Worm (Caenorhabditis elegans) whole organism, L3 larva: Measurements from ENCODE around the gene Y49F6B.20.

Source experiments
- ZK546.5 ChIP-seq: sonication (generic microtip); optimal IDR thresholded peaks from 2 replicates; lab custom pipeline; 2017; ENCODE audit warnings: missing biosample characterization, missing genetic modification characterization
- aly-2 ChIP-seq: fragments of 150-350 bp; optimal IDR thresholded peaks from 2 replicates; lab custom pipeline; 2014; ENCODE audit warnings: missing biosample characterization, missing genetic modification characterization
- ceh-16 ChIP-seq: sonication (generic microtip); optimal IDR thresholded peaks from 2 replicates; lab custom pipeline; 2017; ENCODE audit warnings: missing biosample characterization, missing genetic modification characterization
- ceh-28 ChIP-seq: fragments of 150-350 bp; optimal IDR thresholded peaks from 2 replicates; lab custom pipeline; 2014; ENCODE audit warnings: missing biosample characterization, missing genetic modification reagents, missing genetic modification characterization
- ceh-82 ChIP-seq: fragments of 150-350 bp; optimal IDR thresholded peaks from 2 replicates; lab custom pipeline; 2014; ENCODE audit warnings: missing biosample characterization, missing genetic modification characterization
- ceh-9 ChIP-seq: sonication (generic microtip); optimal IDR thresholded peaks from 2 replicates; lab custom pipeline; 2018; ENCODE audit warnings: missing biosample characterization, missing genetic modification characterization
- daf-12 ChIP-seq: fragments of 150-350 bp; optimal IDR thresholded peaks from 2 replicates; lab custom pipeline; 2014; ENCODE audit warnings: missing biosample characterization, missing genetic modification reagents, missing genetic modification characterization
- egl-27 ChIP-seq: sonication (generic microtip); optimal IDR thresholded peaks from 4 replicates; lab custom pipeline; 2017; ENCODE audit warnings: missing biosample characterization, missing genetic modification reagents, missing genetic modification characterization
- egl-5 ChIP-seq: fragments of 150-350 bp; optimal IDR thresholded peaks from 2 replicates; lab custom pipeline; 2017; ENCODE audit warnings: missing biosample characterization, missing genetic modification reagents, missing genetic modification characterization, inconsistent platforms
- elt-1 ChIP-seq: fragments of 150-350 bp; optimal IDR thresholded peaks from 2 replicates; lab custom pipeline; 2014; ENCODE audit warnings: missing biosample characterization, missing genetic modification characterization
- elt-2 ChIP-seq: sonication (generic microtip); optimal IDR thresholded peaks from 2 replicates; lab custom pipeline; 2016; ENCODE audit warnings: missing genetic modification reagents, mild to moderate bottlenecking, missing genetic modification characterization, missing compliant biosample characterization
- eor-1 ChIP-seq, 2 experiments: fragments of 150-350 bp; optimal IDR thresholded peaks; 2 replicates each; lab custom pipeline; 2014 to 2018; ENCODE audit warnings: missing biosample characterization in 2 of 2, missing genetic modification characterization in 2 of 2
- fkh-2 ChIP-seq: fragments of 150-350 bp; optimal IDR thresholded peaks from 2 replicates; lab custom pipeline; 2014; ENCODE audit warnings: missing biosample characterization, missing genetic modification reagents, missing genetic modification characterization
- hmg-11 ChIP-seq: sonication (generic microtip); optimal IDR thresholded peaks from 2 replicates; lab custom pipeline; 2016; ENCODE audit warnings: missing genetic modification characterization, missing compliant biosample characterization
- jun-1 ChIP-seq: fragments of 150-350 bp; optimal IDR thresholded peaks from 2 replicates; lab custom pipeline; 2014; ENCODE audit warnings: missing biosample characterization, missing genetic modification reagents, missing genetic modification characterization
- lin-15B ChIP-seq: fragments of 150-350 bp; optimal IDR thresholded peaks from 2 replicates; lab custom pipeline; 2014; ENCODE audit warnings: missing biosample characterization, missing genetic modification characterization
- lin-39 ChIP-seq: fragments of 150-350 bp; optimal IDR thresholded peaks from 2 replicates; lab custom pipeline; 2018; ENCODE audit warnings: missing biosample characterization, missing genetic modification reagents, missing genetic modification characterization
- mdl-1 ChIP-seq: fragments of 150-350 bp; optimal IDR thresholded peaks from 2 replicates; lab custom pipeline; 2014; ENCODE audit warnings: missing biosample characterization, missing genetic modification characterization
- mml-1 ChIP-seq: fragments of 150-350 bp; sonication (generic microtip); optimal IDR thresholded peaks from 3 replicates; lab custom pipeline; 2014; ENCODE audit warnings: missing biosample characterization, missing genetic modification characterization
- nfya-1 ChIP-seq: sonication (generic microtip); optimal IDR thresholded peaks from 2 replicates; lab custom pipeline; 2017; ENCODE audit warnings: missing genetic modification characterization, mild to moderate bottlenecking, missing compliant biosample characterization, antibody characterized with exemption, moderate library complexity; ENCODE audit not compliant: insufficient read depth
- nhr-11 ChIP-seq: fragments of 150-350 bp; optimal IDR thresholded peaks from 2 replicates; lab custom pipeline; 2014; ENCODE audit warnings: missing biosample characterization, missing genetic modification characterization
- nhr-23 ChIP-seq: fragments of 150-350 bp; optimal IDR thresholded peaks from 2 replicates; lab custom pipeline; 2014; ENCODE audit warnings: missing biosample characterization, missing genetic modification reagents, missing genetic modification characterization
- nhr-237 ChIP-seq: fragments of 150-350 bp; optimal IDR thresholded peaks from 2 replicates; lab custom pipeline; 2014; ENCODE audit warnings: missing biosample characterization, missing genetic modification characterization
- nhr-25 ChIP-seq: sonication (generic microtip); optimal IDR thresholded peaks from 2 replicates; lab custom pipeline; 2017; ENCODE audit warnings: missing biosample characterization, missing genetic modification characterization
- nhr-28 ChIP-seq: fragments of 150-350 bp; optimal IDR thresholded peaks from 2 replicates; lab custom pipeline; 2014; ENCODE audit warnings: missing biosample characterization, missing genetic modification characterization
- nhr-43 ChIP-seq: sonication (generic microtip); optimal IDR thresholded peaks from 2 replicates; lab custom pipeline; 2016; ENCODE audit warnings: mild to moderate bottlenecking, missing genetic modification characterization, missing compliant biosample characterization; ENCODE audit not compliant: poor library complexity, severe bottlenecking
- nhr-67 ChIP-seq: fragments of 150-350 bp; optimal IDR thresholded peaks from 2 replicates; lab custom pipeline; 2014; ENCODE audit warnings: missing biosample characterization, missing genetic modification characterization
- nhr-76 ChIP-seq: fragments of 150-350 bp; sonication (generic microtip); optimal IDR thresholded peaks from 5 replicates; lab custom pipeline; 2014; ENCODE audit warnings: missing biosample characterization, missing genetic modification characterization
- nhr-77 ChIP-seq: fragments of 150-350 bp; optimal IDR thresholded peaks from 2 replicates; lab custom pipeline; 2014; ENCODE audit warnings: missing biosample characterization, missing genetic modification characterization
- pha-4 ChIP-seq: fragments of 150-350 bp; optimal IDR thresholded peaks from 2 replicates; lab custom pipeline; 2014; ENCODE audit warnings: missing biosample characterization, missing genetic modification reagents, missing genetic modification characterization
- sea-2 ChIP-seq: fragments of 150-350 bp; sonication (generic microtip); optimal IDR thresholded peaks from 4 replicates; lab custom pipeline; 2014; ENCODE audit warnings: missing biosample characterization, missing genetic modification reagents, missing genetic modification characterization
- snpc-4 ChIP-seq: fragments of 150-350 bp; optimal IDR thresholded peaks from 2 replicates; lab custom pipeline; 2014; ENCODE audit warnings: missing biosample characterization, missing genetic modification characterization
- tbx-2 ChIP-seq: sonication (generic microtip); optimal IDR thresholded peaks from 2 replicates; lab custom pipeline; 2016; ENCODE audit warnings: mild to moderate bottlenecking, missing genetic modification characterization, missing compliant biosample characterization
- unc-39 ChIP-seq: sonication (generic microtip); optimal IDR thresholded peaks from 4 replicates; lab custom pipeline; 2017; ENCODE audit warnings: missing biosample characterization, missing genetic modification characterization
- unc-62 ChIP-seq: fragments of 150-350 bp; sonication (generic microtip); optimal IDR thresholded peaks from 4 replicates; lab custom pipeline; 2014; ENCODE audit warnings: missing biosample characterization, missing genetic modification reagents, missing genetic modification characterization
- ztf-11 ChIP-seq: fragments of 150-350 bp; optimal IDR thresholded peaks from 2 replicates; lab custom pipeline; 2014; ENCODE audit warnings: missing biosample characterization, missing genetic modification characterization
- ztf-4 ChIP-seq: fragments of 150-350 bp; optimal IDR thresholded peaks from 2 replicates; lab custom pipeline; 2014; ENCODE audit warnings: missing biosample characterization, missing genetic modification characterization

Y49F6B.20 gene

DNA sequence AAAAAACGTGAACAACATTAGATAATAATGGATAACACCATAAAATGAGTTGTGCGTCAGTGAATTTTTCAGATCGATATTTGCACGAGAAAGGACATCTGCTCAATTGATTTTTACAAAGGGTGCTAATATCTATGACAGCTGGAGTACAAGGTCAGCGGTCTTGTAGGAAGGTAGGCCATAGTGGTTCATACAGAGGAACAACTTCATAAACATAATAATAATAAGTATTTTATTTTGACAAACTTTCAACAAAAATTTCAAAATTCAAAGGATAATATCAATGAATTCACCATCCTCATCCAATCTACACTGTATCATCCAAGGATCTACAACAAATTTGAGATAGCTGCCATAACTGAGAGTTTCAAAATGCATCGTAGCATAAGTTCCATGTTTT lies 6.7 kb upstream of the Y49F6B.20 start, which contains the start of gene fbxb-104:
Gene fbxb-104 (minus strand): TSS at position 101 of the 400 bp plus-strand sequence.
- TF ChIP-seq nhr-67 (tag; lab: Kevin White, UChicago) (no peak), nhr-11 (tag; lab: Kevin White, UChicago) (no peak), pha-4 (tag; lab: Kevin White, UChicago) (no peak)

- TF ChIP-seq ceh-16 (tag; lab: Kevin White, UChicago) (no peak), elt-2 (tag; lab: Kevin White, UChicago) (no peak), nhr-237 (tag; lab: Kevin White, UChicago) (no peak), nhr-11 (tag; lab: Kevin White, UChicago) (no peak), daf-12 (tag; lab: Kevin White, UChicago) (no peak), ztf-4 (no peak), nfya-1 (tag; lab: Kevin White, UChicago) (no peak), nhr-28 (tag; lab: Kevin White, UChicago) (no peak), elt-1 (no peak), nhr-23 (tag; lab: Kevin White, UChicago) (no peak), fkh-2 (tag; lab: Kevin White, UChicago) (no peak), snpc-4 (tag; lab: Kevin White, UChicago) (no peak), ztf-11 (tag; lab: Kevin White, UChicago) (no peak), eor-1 (tag; optimal IDR thresholded peaks at IDR 0.05; lab: Kevin White, UChicago) (no peak), tbx-2 (tag; lab: Kevin White, UChicago) (no peak)
These were observed 6.1 kb upstream of the Y49F6B.20 start for ce11 chrII:3476536-3476935.

- TF ChIP-seq fkh-2 (tag; lab: Kevin White, UChicago), result no peak
- TF ChIP-seq sea-2, result no peak
- no peak for TF ChIP-seq nhr-77 (tag; lab: Kevin White, UChicago)
- TF ChIP-seq ceh-82 (tag; lab: Kevin White, UChicago), result no peak
- no peak for TF ChIP-seq jun-1 (tag; lab: Kevin White, UChicago)
- no peak for TF ChIP-seq nfya-1 (tag; lab: Kevin White, UChicago)
These were observed 3.3 kb upstream of the Y49F6B.20 start, which contains the start of gene sdz-32 for ce11 chrII:3473744-3474143. TSS of gene sdz-32 (plus strand) at chrII:3474044.

DNA sequence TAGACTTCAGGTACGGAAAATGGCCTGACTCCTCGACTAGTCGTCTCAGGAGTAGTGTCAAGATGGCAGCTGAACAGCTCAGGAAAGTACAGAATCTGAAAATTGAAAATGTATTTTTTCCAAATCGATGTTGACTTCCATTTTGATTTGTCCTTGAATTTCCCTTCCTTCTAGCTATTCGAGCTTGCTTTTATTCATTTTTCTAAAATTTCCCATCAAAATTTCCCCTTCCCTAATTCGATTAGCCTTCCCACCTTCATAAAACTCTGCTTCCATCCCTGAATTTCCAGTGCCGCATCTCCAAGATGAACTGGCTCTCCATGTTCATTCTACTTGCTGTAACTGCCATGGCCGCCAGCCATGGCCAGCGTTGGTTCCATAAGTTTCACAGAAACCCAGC lies 2.4 kb upstream of the Y49F6B.20 start, which contains the start of gene Y49F6B.6:
Gene Y49F6B.6 (plus strand): TSS at position 301 of the 400 bp plus-strand sequence.
- no peak for TF ChIP-seq nhr-28 (tag; lab: Kevin White, UChicago)
- no peak for TF ChIP-seq unc-62 (GFP tag; lab: Kevin White, UChicago)
- TF ChIP-seq unc-39 (tag; lab: Kevin White, UChicago), result no peak
- no peak for TF ChIP-seq nfya-1 (tag; lab: Kevin White, UChicago)
- TF ChIP-seq lin-15B (tag; lab: Kevin White, UChicago), result no peak
- no peak for TF ChIP-seq aly-2 (tag; lab: Kevin White, UChicago)
- TF ChIP-seq elt-1, result no peak
- TF ChIP-seq lin-39, result no peak
- TF ChIP-seq egl-5 (tag; lab: Kevin White, UChicago), result no peak
- no peak for TF ChIP-seq mml-1 (tag; lab: Kevin White, UChicago)
- TF ChIP-seq nhr-11 (tag; lab: Kevin White, UChicago), result no peak
- no peak for TF ChIP-seq pha-4 (tag; lab: Kevin White, UChicago)
- no peak for TF ChIP-seq hmg-11 (tag; lab: Kevin White, UChicago)
- no peak for TF ChIP-seq nhr-25 (tag; lab: Kevin White, UChicago)
- TF ChIP-seq fkh-2 (tag; lab: Kevin White, UChicago), result no peak
- TF ChIP-seq nhr-237 (tag; lab: Kevin White, UChicago), result no peak

DNA sequence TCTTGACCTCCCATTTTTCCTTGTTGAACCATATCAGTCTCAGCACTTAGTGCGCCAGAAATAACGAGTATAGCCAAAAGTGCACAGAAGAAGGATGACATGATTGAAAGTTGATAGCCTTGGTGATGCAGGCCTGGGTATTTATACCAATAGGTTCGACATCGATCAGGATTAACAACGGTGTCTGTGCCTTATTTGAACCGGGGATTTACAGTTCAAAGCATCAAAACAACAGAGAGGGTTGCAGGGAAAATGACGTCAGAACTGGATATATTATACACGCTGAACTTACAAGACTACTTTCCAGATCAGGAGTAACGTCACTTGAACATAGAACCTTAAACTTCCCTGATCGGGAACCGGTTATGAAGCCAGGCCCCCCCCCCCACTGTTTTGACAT lies 1.9 kb upstream of the Y49F6B.20 start, which contains the start of gene Y49F6B.12:
Gene Y49F6B.12 (minus strand): TSS at position 101 of the 400 bp plus-strand sequence.
- TF ChIP-seq mdl-1 (tag; lab: Kevin White, UChicago), result no peak
- no peak for TF ChIP-seq ceh-28 (tag; lab: Kevin White, UChicago)
- no peak for TF ChIP-seq nhr-76 (tag; lab: Kevin White, UChicago)
- no peak for TF ChIP-seq ceh-9 (tag; lab: Kevin White, UChicago)
- TF ChIP-seq nhr-237 (tag; lab: Kevin White, UChicago), result no peak
- TF ChIP-seq daf-12 (tag; lab: Kevin White, UChicago), result no peak
- no peak for TF ChIP-seq nhr-23 (tag; lab: Kevin White, UChicago)
- TF ChIP-seq jun-1 (tag; lab: Kevin White, UChicago), result no peak
- TF ChIP-seq ZK546.5 (tag; lab: Kevin White, UChicago), result no peak
- TF ChIP-seq nhr-25 (tag; lab: Kevin White, UChicago), result no peak
- no peak for TF ChIP-seq aly-2 (tag; lab: Kevin White, UChicago)
- no peak for TF ChIP-seq fkh-2 (tag; lab: Kevin White, UChicago)
- no peak for TF ChIP-seq nfya-1 (tag; lab: Kevin White, UChicago)
- TF ChIP-seq nhr-43 (tag; lab: Kevin White, UChicago), result no peak
- TF ChIP-seq eor-1 (tag; optimal IDR thresholded peaks at IDR 0.05; lab: Kevin White, UChicago), result no peak
- TF ChIP-seq sea-2, result no peak
- no peak for TF ChIP-seq egl-27 (tag; lab: Kevin White, UChicago)
